Worm (Caenorhabditis elegans): ENCODE measurements around the gene H39E23.2.

- no peak for TF ChIP-seq him-1 (tag; optimal IDR thresholded peaks at IDR 0.05)
- TF ChIP-seq dao-5 (tag; optimal IDR thresholded peaks at IDR 0.05): no peak
- no peak for TF ChIP-seq W03F9.2 (tag; optimal IDR thresholded peaks at IDR 0.05)
Observed at ce11 chrV:14120674-14121073, 10.5 kb downstream of the H39E23.2 start.
